Fruit fly (Drosophila melanogaster) whole organism, embryonic: ENCODE measurements around the gene CG34417.
A peak's percentile ranks its signal among the peaks of the same experiment; 100 is the strongest.

Source experiments
- Blimp-1 ChIP-seq: fragments of 200-800 bp; sonication (Bioruptor generic); optimal IDR thresholded peaks from 3 replicates; lab custom pipeline; 2018; ENCODE audit warnings: missing biosample characterization, missing genetic modification characterization, mild to moderate bottlenecking, moderate library complexity, missing genetic modification reagents
- CG1024 ChIP-seq: fragments of 200-800 bp; sonication (Bioruptor generic); IDR thresholded peaks from 2 replicates; pipeline ENCODE4 v1.3.6; 2022; ENCODE audit warnings: missing biosample characterization, missing genetic modification characterization
- CG10267 ChIP-seq: fragments of 200-800 bp; sonication (Bioruptor generic); optimal IDR thresholded peaks from 2 replicates; lab custom pipeline; 2018; ENCODE audit warnings: missing biosample characterization, mild to moderate bottlenecking, missing genetic modification characterization, moderate library complexity
- CG10366 ChIP-seq: fragments of 200-800 bp; sonication (Bioruptor generic); IDR thresholded peaks from 2 replicates; pipeline ENCODE4 v1.3.6; 2022; ENCODE audit warnings: missing biosample characterization, missing genetic modification characterization
- CG10979 ChIP-seq: fragments of 200-800 bp; sonication (Bioruptor generic); optimal IDR thresholded peaks from 2 replicates; lab custom pipeline; 2018; ENCODE audit warnings: missing biosample characterization, mild to moderate bottlenecking, missing genetic modification characterization, moderate library complexity
- CG12744 ChIP-seq: fragments of 200-800 bp; sonication (Bioruptor generic); optimal IDR thresholded peaks from 2 replicates; lab custom pipeline; 2016; ENCODE audit warnings: missing biosample characterization, missing genetic modification characterization
- CG15269 ChIP-seq: fragments of 200-800 bp; sonication (Bioruptor generic); optimal IDR thresholded peaks from 2 replicates; lab custom pipeline; 2018; ENCODE audit warnings: missing biosample characterization, mild to moderate bottlenecking, missing genetic modification characterization, moderate library complexity
- CG17568 ChIP-seq: fragments of 200-800 bp; sonication (Bioruptor generic); optimal IDR thresholded peaks from 2 replicates; lab custom pipeline; 2018; ENCODE audit warnings: missing biosample characterization, mild to moderate bottlenecking, missing genetic modification characterization, moderate library complexity
- CG2875 ChIP-seq: fragments of 200-800 bp; sonication (Bioruptor generic); optimal IDR thresholded peaks from 2 replicates; lab custom pipeline; 2017; ENCODE audit warnings: missing biosample characterization, mild to moderate bottlenecking, missing genetic modification characterization, missing genetic modification reagents
- CG42726 ChIP-seq: fragments of 200-800 bp; sonication (Bioruptor generic); IDR thresholded peaks from 2 replicates; pipeline ENCODE4 v1.3.6; 2022; ENCODE audit warnings: missing biosample characterization, missing genetic modification characterization; ENCODE audit not compliant: partially characterized antibody
- CG4360 ChIP-seq: fragments of 200-800 bp; sonication (Bioruptor generic); IDR thresholded peaks from 2 replicates; pipeline ENCODE4 v1.3.6; 2022; ENCODE audit warnings: missing biosample characterization, missing genetic modification characterization
- CG4404 ChIP-seq: fragments of 200-800 bp; sonication (Bioruptor generic); IDR thresholded peaks from 2 replicates; pipeline ENCODE4 v1.3.6; 2022; ENCODE audit warnings: missing biosample characterization, missing genetic modification characterization
- CG4617 ChIP-seq: fragments of 200-800 bp; sonication (Bioruptor generic); optimal IDR thresholded peaks from 3 replicates; lab custom pipeline; 2016; ENCODE audit warnings: missing biosample characterization, missing genetic modification characterization, borderline replicate concordance
- CG4854 ChIP-seq: fragments of 200-800 bp; sonication (Bioruptor generic); optimal IDR thresholded peaks from 2 replicates; lab custom pipeline; 2016; ENCODE audit warnings: missing biosample characterization, missing genetic modification characterization, inconsistent platforms
- CG5180 ChIP-seq: fragments of 200-800 bp; sonication (Bioruptor generic); optimal IDR thresholded peaks from 3 replicates; lab custom pipeline; 2017; ENCODE audit warnings: missing biosample characterization, missing genetic modification characterization, mild to moderate bottlenecking, moderate library complexity, missing genetic modification reagents
- CG6654 ChIP-seq: fragments of 200-800 bp; sonication (Bioruptor generic); optimal IDR thresholded peaks from 2 replicates; lab custom pipeline; 2017; ENCODE audit warnings: missing biosample characterization, mild to moderate bottlenecking, missing genetic modification characterization
- CG7357 ChIP-seq: fragments of 200-800 bp; sonication (Bioruptor generic); IDR thresholded peaks from 3 replicates; pipeline ENCODE4 v1.3.6; 2022; ENCODE audit warnings: missing biosample characterization, missing genetic modification characterization
- CG7987 ChIP-seq: fragments of 200-800 bp; sonication (Bioruptor generic); optimal IDR thresholded peaks from 2 replicates; lab custom pipeline; 2018; ENCODE audit warnings: missing biosample characterization, mild to moderate bottlenecking, missing genetic modification characterization, moderate library complexity
- CG8089 ChIP-seq: fragments of 200-800 bp; sonication (Bioruptor generic); optimal IDR thresholded peaks from 3 replicates; lab custom pipeline; 2016; ENCODE audit warnings: missing biosample characterization, missing genetic modification characterization
- CkIIα-i1 ChIP-seq: fragments of 200-800 bp; sonication (Bioruptor generic); IDR thresholded peaks from 2 replicates; pipeline ENCODE4 v1.3.6; 2022; ENCODE audit warnings: missing biosample characterization, missing genetic modification characterization
- Elba2 ChIP-seq: fragments of 200-800 bp; sonication (Bioruptor generic); optimal IDR thresholded peaks from 3 replicates; lab custom pipeline; 2016; ENCODE audit warnings: missing biosample characterization, missing genetic modification characterization
- HmgZ ChIP-seq: fragments of 200-800 bp; sonication (Bioruptor generic); optimal IDR thresholded peaks from 2 replicates; lab custom pipeline; 2018; ENCODE audit warnings: missing biosample characterization, mild to moderate bottlenecking, missing genetic modification characterization
- Hr3 ChIP-seq: fragments of 200-800 bp; sonication (Bioruptor generic); optimal IDR thresholded peaks from 3 replicates; lab custom pipeline; 2016; ENCODE audit warnings: missing biosample characterization, missing genetic modification characterization
- Jarid2 ChIP-seq: fragments of 200-800 bp; sonication (Bioruptor generic); optimal IDR thresholded peaks from 3 replicates; lab custom pipeline; 2017; ENCODE audit warnings: mild to moderate bottlenecking, missing biosample characterization, missing genetic modification reagents, missing genetic modification characterization
- Meics ChIP-seq: fragments of 200-800 bp; sonication (Bioruptor generic); optimal IDR thresholded peaks from 2 replicates; lab custom pipeline; 2017; ENCODE audit warnings: missing biosample characterization, mild to moderate bottlenecking, missing genetic modification characterization
- Myb ChIP-seq: fragments of 200-800 bp; sonication (Bioruptor generic); optimal IDR thresholded peaks from 2 replicates; lab custom pipeline; 2016; ENCODE audit warnings: missing biosample characterization, missing genetic modification characterization
- PHDP ChIP-seq: fragments of 200-800 bp; sonication (Bioruptor generic); optimal IDR thresholded peaks from 3 replicates; lab custom pipeline; 2018; ENCODE audit warnings: missing biosample characterization, mild to moderate bottlenecking, missing genetic modification characterization, moderate library complexity
- Six4 ChIP-seq: fragments of 200-800 bp; sonication (Bioruptor generic); optimal IDR thresholded peaks from 2 replicates; lab custom pipeline; 2016; ENCODE audit warnings: missing biosample characterization, missing genetic modification characterization
- Taf1 ChIP-seq: fragments of 200-800 bp; sonication (Bioruptor generic); IDR thresholded peaks from 2 replicates; pipeline ENCODE4 v1.3.6; 2022; ENCODE audit warnings: missing biosample characterization, missing genetic modification characterization
- Xrp1 ChIP-seq: fragments of 200-800 bp; sonication (Bioruptor generic); IDR thresholded peaks from 2 replicates; pipeline ENCODE4 v1.3.6; 2022; ENCODE audit warnings: missing biosample characterization, missing genetic modification characterization
- ap ChIP-seq: fragments of 200-800 bp; sonication (Bioruptor generic); IDR thresholded peaks from 2 replicates; pipeline ENCODE4 v1.3.6; 2022; ENCODE audit warnings: missing biosample characterization, missing genetic modification characterization
- crp ChIP-seq, 2 experiments: fragments of 200-800 bp; sonication (Bioruptor generic); optimal IDR thresholded peaks; 2 replicates in 1 of 2; 3 replicates in 1 of 2; lab custom pipeline; 2017; ENCODE audit warnings: missing biosample characterization in 2 of 2, missing genetic modification characterization in 2 of 2, mild to moderate bottlenecking in 1 of 2, moderate library complexity in 1 of 2
- dm ChIP-seq: fragments of 200-800 bp; sonication (Bioruptor generic); optimal IDR thresholded peaks from 3 replicates; lab custom pipeline; 2016; ENCODE audit warnings: missing biosample characterization, missing genetic modification characterization
- exex ChIP-seq: fragments of 200-800 bp; sonication (Bioruptor generic); optimal IDR thresholded peaks from 4 replicates; lab custom pipeline; 2018; ENCODE audit warnings: missing biosample characterization, mild to moderate bottlenecking, missing genetic modification characterization, moderate library complexity
- gcm ChIP-seq: fragments of 200-800 bp; sonication (Bioruptor generic); optimal IDR thresholded peaks from 2 replicates; lab custom pipeline; 2019; ENCODE audit warnings: missing biosample characterization, mild to moderate bottlenecking, missing genetic modification characterization, moderate library complexity
- gfzf ChIP-seq: fragments of 200-800 bp; sonication (Bioruptor generic); optimal IDR thresholded peaks from 2 replicates; lab custom pipeline; 2016; ENCODE audit warnings: missing biosample characterization, mild to moderate bottlenecking, missing genetic modification characterization, moderate library complexity
- grau ChIP-seq: fragments of 200-800 bp; optimal IDR thresholded peaks from 3 replicates; lab custom pipeline; 2019; ENCODE audit warnings: missing biosample characterization, mild to moderate bottlenecking, missing genetic modification characterization, moderate library complexity
- hth ChIP-seq: fragments of >200 bp; optimal IDR thresholded peaks from 2 replicates; lab custom pipeline; 2017; ENCODE audit warnings: inconsistent platforms
- kah ChIP-seq: fragments of 200-800 bp; sonication (Bioruptor generic); optimal IDR thresholded peaks from 2 replicates; lab custom pipeline; 2018; ENCODE audit warnings: missing biosample characterization, mild to moderate bottlenecking, missing genetic modification characterization
- lov ChIP-seq, 2 experiments: fragments of 200-800 bp in 1 of 2; fragments of >200 bp in 1 of 2; sonication (Bioruptor generic) in 1 of 2; IDR thresholded peaks in 1 of 2; optimal IDR thresholded peaks in 1 of 2; 2 replicates in 1 of 2; 3 replicates in 1 of 2; pipeline versions ENCODE4 v1.3.6 to Lab custom; 2017 to 2022; ENCODE audit warnings: missing biosample characterization in 1 of 2, missing genetic modification characterization in 1 of 2
- nom ChIP-seq: fragments of 200-800 bp; sonication (Bioruptor generic); optimal IDR thresholded peaks from 2 replicates; lab custom pipeline; 2017; ENCODE audit warnings: missing biosample characterization, missing genetic modification characterization, mild to moderate bottlenecking, moderate library complexity, missing genetic modification reagents
- pnt ChIP-seq: fragments of 200-800 bp; sonication (Bioruptor generic); optimal IDR thresholded peaks from 3 replicates; lab custom pipeline; 2016; ENCODE audit warnings: missing biosample characterization, missing genetic modification characterization
- pzg ChIP-seq: fragments of 200-800 bp; sonication (Bioruptor generic); optimal IDR thresholded peaks from 3 replicates; lab custom pipeline; 2018; ENCODE audit warnings: missing biosample characterization, mild to moderate bottlenecking, missing genetic modification characterization, moderate library complexity
- rib ChIP-seq: fragments of 200-800 bp; sonication (Bioruptor generic); IDR thresholded peaks from 2 replicates; pipeline ENCODE4 v1.3.6; 2022; ENCODE audit warnings: missing biosample characterization, missing genetic modification characterization
- scrt ChIP-seq: fragments of 200-800 bp; sonication (Bioruptor generic); optimal IDR thresholded peaks from 2 replicates; lab custom pipeline; 2018; ENCODE audit warnings: missing biosample characterization, mild to moderate bottlenecking, missing genetic modification characterization, moderate library complexity
- sens ChIP-seq: fragments of 200-800 bp; sonication (Bioruptor generic); peaks from one replicate; lab custom pipeline; 2016; ENCODE audit warnings: missing biosample characterization, missing genetic modification characterization
- tna ChIP-seq: fragments of 200-800 bp; sonication (Bioruptor generic); IDR thresholded peaks from 2 replicates; pipeline ENCODE4 v1.3.6; 2022; ENCODE audit warnings: missing biosample characterization, missing genetic modification characterization; ENCODE audit not compliant: partially characterized antibody
- trem ChIP-seq: fragments of 200-800 bp; optimal IDR thresholded peaks from 3 replicates; lab custom pipeline; 2019; ENCODE audit warnings: missing biosample characterization, mild to moderate bottlenecking, missing genetic modification characterization, moderate library complexity
- unpg ChIP-seq: fragments of 200-800 bp; sonication (Bioruptor generic); optimal IDR thresholded peaks from 3 replicates; lab custom pipeline; 2018; ENCODE audit warnings: missing biosample characterization, mild to moderate bottlenecking, missing genetic modification characterization, moderate library complexity
- zfh1 ChIP-seq: fragments of 200-800 bp; sonication (Bioruptor generic); IDR thresholded peaks from 3 replicates; pipeline ENCODE4 v1.3.6; 2022; ENCODE audit warnings: missing biosample characterization, missing genetic modification characterization

CG34417 gene

dm6 chrX:6533836-6534357 lies 6.7 kb upstream of the CG34417 start, which contains the start of gene dx (continued):
- no peak for TF ChIP-seq CG10267
- TF ChIP-seq CG10366, result no peak
- peak; percentile 8 for TF ChIP-seq pzg
- TF ChIP-seq exex (tag; lab: Kevin White, UChicago), result no peak
- TF ChIP-seq zfh1, result no peak
- TF ChIP-seq CG8089 (GFP tag; lab: Kevin White, UChicago), result no peak
- no peak for TF ChIP-seq rib
- TF ChIP-seq Blimp-1 (GFP tag; lab: Kevin White, UChicago), result no peak
- TF ChIP-seq pnt (GFP tag; lab: Kevin White, UChicago), result no peak
- no peak for TF ChIP-seq CG4854 (GFP tag; lab: Kevin White, UChicago)
- TF ChIP-seq Myb (GFP tag; lab: Kevin White, UChicago), result no peak
- no peak for TF ChIP-seq CG10979
- TF ChIP-seq CG7987 (GFP tag; lab: Kevin White, UChicago), result no peak
- no peak for TF ChIP-seq Six4 (GFP tag; lab: Kevin White, UChicago)
- no peak for TF ChIP-seq CG5180
- TF ChIP-seq HmgZ, result no peak
- TF ChIP-seq hth (lab: Kevin White, UChicago), result no peak
- TF ChIP-seq kah, result peak; percentile 72
- TF ChIP-seq CG4360 (GFP tag; lab: Robert Waterston, UW), result no peak
- peak; percentile 69 for TF ChIP-seq sens (GFP tag; lab: Kevin White, UChicago)
- no peak for TF ChIP-seq Jarid2 (GFP tag; lab: Kevin White, UChicago)
- peak; percentile 29 for TF ChIP-seq gfzf (GFP tag; lab: Kevin White, UChicago)
- TF ChIP-seq tna (GFP tag; lab: Robert Waterston, UW), result no peak
- TF ChIP-seq CG6654 (GFP tag; lab: Kevin White, UChicago), result no peak
- no peak for TF ChIP-seq CG12744 (GFP tag; lab: Kevin White, UChicago)
- TF ChIP-seq unpg (GFP tag; lab: Kevin White, UChicago), result no peak
- TF ChIP-seq CG7357 (GFP tag; lab: Robert Waterston, UW), result no peak
- TF ChIP-seq CG17568 (GFP tag; lab: Kevin White, UChicago), result peak; percentile 30
- TF ChIP-seq lov (optimal IDR thresholded peaks at IDR 0.05; lab: Kevin White, UChicago), result no peak
- TF ChIP-seq lov (GFP tag; IDR thresholded peaks at IDR 0.05; lab: Robert Waterston, UW), result no peak
- TF ChIP-seq Xrp1, result no peak
- TF ChIP-seq CG4617, result peak; percentile 25
- no peak for TF ChIP-seq crp (GFP tag; optimal IDR thresholded peaks at IDR 0.05; lab: Kevin White, UChicago)
- TF ChIP-seq Meics (GFP tag; lab: Kevin White, UChicago), result no peak
- TF ChIP-seq dm (GFP tag; lab: Kevin White, UChicago), result no peak
- TF ChIP-seq Taf1 (GFP tag; lab: Robert Waterston, UW), result no peak
- TF ChIP-seq CG15269, result no peak
- TF ChIP-seq CG4404 (GFP tag; lab: Robert Waterston, UW), result no peak
- TF ChIP-seq Hr3 (GFP tag; lab: Kevin White, UChicago), result no peak
- no peak for TF ChIP-seq ap (GFP tag; lab: Robert Waterston, UW)
- peak; percentile 7 for TF ChIP-seq trem (tag; lab: Kevin White, UChicago)
- TF ChIP-seq PHDP (tag; lab: Kevin White, UChicago), result no peak
- no peak; the same call in 1 of the 2 replicates for TF ChIP-seq CG42726 (GFP tag; lab: Robert Waterston, UW)
- TF ChIP-seq CG2875 (GFP tag; lab: Kevin White, UChicago), result no peak
- no peak for TF ChIP-seq grau (tag; lab: Kevin White, UChicago)
- no peak for TF ChIP-seq CG1024 (GFP tag; lab: Robert Waterston, UW)
- TF ChIP-seq nom (GFP tag; lab: Kevin White, UChicago), result peak; percentile 46
- peak; percentile 6 for TF ChIP-seq gcm (GFP tag; lab: Kevin White, UChicago)
- no peak for TF ChIP-seq Elba2 (GFP tag; lab: Kevin White, UChicago)
- TF ChIP-seq scrt, result no peak
- no peak for TF ChIP-seq CkIIα-i1 (GFP tag; lab: Robert Waterston, UW)
